Fruit fly (Drosophila melanogaster) whole organism, embryonic: ENCODE data around the gene Eip75B.
A peak's percentile ranks its signal among the peaks of the same experiment; 100 is the strongest.

ENCODE experiments used
- Blimp-1 ChIP-seq: fragments of 200-800 bp; sonication (Bioruptor generic); optimal IDR thresholded peaks from 3 replicates; lab custom pipeline; 2018; ENCODE audit warnings: missing biosample characterization, missing genetic modification characterization, mild to moderate bottlenecking, moderate library complexity, missing genetic modification reagents
- CG10274 ChIP-seq: fragments of 200-800 bp; sonication (Bioruptor generic); optimal IDR thresholded peaks from 3 replicates; lab custom pipeline; 2017; ENCODE audit warnings: missing biosample characterization, mild to moderate bottlenecking, missing genetic modification characterization
- CG12236 ChIP-seq: fragments of 200-800 bp; sonication (Bioruptor generic); optimal IDR thresholded peaks from 2 replicates; lab custom pipeline; 2016; ENCODE audit warnings: missing biosample characterization, missing genetic modification characterization
- CG12769 ChIP-seq: fragments of 200-800 bp; sonication (Bioruptor generic); optimal IDR thresholded peaks from 2 replicates; lab custom pipeline; 2019; ENCODE audit warnings: missing biosample characterization, mild to moderate bottlenecking, missing genetic modification characterization, moderate library complexity
- CG14860 ChIP-seq: fragments of 200-800 bp; sonication (Bioruptor generic); IDR thresholded peaks from 3 replicates; pipeline ENCODE4 v1.3.6; 2022; ENCODE audit warnings: missing biosample characterization, missing genetic modification characterization; ENCODE audit not compliant: partially characterized antibody
- CG16813 ChIP-seq: fragments of 200-800 bp; sonication (Bioruptor generic); IDR thresholded peaks from 3 replicates; pipeline ENCODE4 v1.3.6; 2022; ENCODE audit warnings: missing biosample characterization, missing genetic modification characterization; ENCODE audit not compliant: partially characterized antibody
- CG17328 ChIP-seq: fragments of 200-800 bp; sonication (Bioruptor generic); IDR thresholded peaks from 2 replicates; pipeline ENCODE4 v1.3.6; 2022; ENCODE audit warnings: missing biosample characterization, missing genetic modification characterization
- CG2120 ChIP-seq: fragments of 200-800 bp; sonication (Bioruptor generic); optimal IDR thresholded peaks from 3 replicates; lab custom pipeline; 2016; ENCODE audit warnings: missing biosample characterization, missing genetic modification characterization
- CG3407 ChIP-seq: fragments of 200-800 bp; sonication (Bioruptor generic); optimal IDR thresholded peaks from 2 replicates; lab custom pipeline; 2018; ENCODE audit warnings: missing biosample characterization, mild to moderate bottlenecking, missing genetic modification characterization
- CG3847 ChIP-seq: fragments of 200-800 bp; sonication (Bioruptor generic); IDR thresholded peaks from 2 replicates; pipeline ENCODE4 v1.3.6; 2022; ENCODE audit warnings: missing biosample characterization, missing genetic modification characterization
- CG5180 ChIP-seq: fragments of 200-800 bp; sonication (Bioruptor generic); optimal IDR thresholded peaks from 3 replicates; lab custom pipeline; 2017; ENCODE audit warnings: missing biosample characterization, missing genetic modification characterization, mild to moderate bottlenecking, moderate library complexity, missing genetic modification reagents
- CG6175 ChIP-seq: fragments of 200-800 bp; sonication (Bioruptor generic); IDR thresholded peaks from 3 replicates; pipeline ENCODE4 v1.3.6; 2022; ENCODE audit warnings: missing biosample characterization, missing genetic modification characterization
- CG6272 ChIP-seq: fragments of 200-800 bp; sonication (Bioruptor generic); IDR thresholded peaks from 2 replicates; pipeline ENCODE4 v1.3.6; 2022; ENCODE audit warnings: missing biosample characterization, missing genetic modification characterization
- CG7372 ChIP-seq: fragments of 200-800 bp; sonication (Bioruptor generic); IDR thresholded peaks from 2 replicates; pipeline ENCODE4 v1.3.6; 2022; ENCODE audit warnings: missing biosample characterization, missing genetic modification characterization
- CG7786 ChIP-seq: fragments of 200-800 bp; sonication (Bioruptor generic); optimal IDR thresholded peaks from 2 replicates; lab custom pipeline; 2016; ENCODE audit warnings: missing biosample characterization, missing genetic modification characterization
- CG8478 ChIP-seq: fragments of >200 bp; optimal IDR thresholded peaks from 2 replicates; lab custom pipeline; 2018
- Dref ChIP-seq: fragments of 200-800 bp; sonication (Bioruptor generic); IDR thresholded peaks from 2 replicates; pipeline ENCODE4 v1.3.6; 2022; ENCODE audit warnings: missing biosample characterization, missing genetic modification characterization
- HmgZ ChIP-seq: fragments of 200-800 bp; sonication (Bioruptor generic); optimal IDR thresholded peaks from 2 replicates; lab custom pipeline; 2018; ENCODE audit warnings: missing biosample characterization, mild to moderate bottlenecking, missing genetic modification characterization
- Meics ChIP-seq: fragments of 200-800 bp; sonication (Bioruptor generic); optimal IDR thresholded peaks from 2 replicates; lab custom pipeline; 2017; ENCODE audit warnings: missing biosample characterization, mild to moderate bottlenecking, missing genetic modification characterization
- Spps ChIP-seq: fragments of 200-800 bp; sonication (Bioruptor generic); optimal IDR thresholded peaks from 2 replicates; lab custom pipeline; 2018; ENCODE audit warnings: missing biosample characterization, mild to moderate bottlenecking, missing genetic modification characterization
- Sry-β ChIP-seq: fragments of 200-800 bp; sonication (Bioruptor generic); optimal IDR thresholded peaks from 2 replicates; lab custom pipeline; 2018; ENCODE audit warnings: missing biosample characterization, mild to moderate bottlenecking, missing genetic modification characterization, moderate library complexity
- abd-A ChIP-seq: fragments of 200-800 bp; sonication (Bioruptor generic); optimal IDR thresholded peaks from 3 replicates; lab custom pipeline; 2019; ENCODE audit warnings: missing biosample characterization, mild to moderate bottlenecking, missing genetic modification characterization, moderate library complexity
- br ChIP-seq: fragments of >200 bp; optimal IDR thresholded peaks from 2 replicates; lab custom pipeline; 2017
- crp ChIP-seq, 2 experiments: fragments of 200-800 bp; sonication (Bioruptor generic); optimal IDR thresholded peaks; 2 replicates in 1 of 2; 3 replicates in 1 of 2; lab custom pipeline; 2017; ENCODE audit warnings: missing biosample characterization in 2 of 2, missing genetic modification characterization in 2 of 2, mild to moderate bottlenecking in 1 of 2, moderate library complexity in 1 of 2
- emc ChIP-seq: fragments of 200-800 bp; sonication (Bioruptor generic); optimal IDR thresholded peaks from 2 replicates; lab custom pipeline; 2016; ENCODE audit warnings: missing biosample characterization, missing genetic modification characterization
- ftz-f1 ChIP-seq: fragments of 200-800 bp; sonication (Bioruptor generic); optimal IDR thresholded peaks from 2 replicates; lab custom pipeline; 2016; ENCODE audit warnings: missing biosample characterization, missing genetic modification characterization
- grau ChIP-seq: fragments of 200-800 bp; optimal IDR thresholded peaks from 3 replicates; lab custom pipeline; 2019; ENCODE audit warnings: missing biosample characterization, mild to moderate bottlenecking, missing genetic modification characterization, moderate library complexity
- gro ChIP-seq: fragments of 200-800 bp; sonication (Bioruptor generic); optimal IDR thresholded peaks from 2 replicates; lab custom pipeline; 2016; ENCODE audit warnings: missing biosample characterization, missing genetic modification characterization
- ham ChIP-seq: fragments of 200-800 bp; sonication (Bioruptor generic); IDR thresholded peaks from 2 replicates; pipeline ENCODE4 v1.3.6; 2022; ENCODE audit warnings: missing biosample characterization, missing genetic modification characterization
- inv ChIP-seq: fragments of 200-800 bp; sonication (Bioruptor generic); IDR thresholded peaks from 2 replicates; pipeline ENCODE4 v1.3.6; 2022; ENCODE audit warnings: missing biosample characterization, missing genetic modification characterization; ENCODE audit not compliant: partially characterized antibody
- nerfin-1 ChIP-seq: fragments of 200-800 bp; sonication (Bioruptor generic); optimal IDR thresholded peaks from 3 replicates; lab custom pipeline; 2019; ENCODE audit warnings: missing biosample characterization, mild to moderate bottlenecking, missing genetic modification characterization, moderate library complexity
- nom ChIP-seq: fragments of 200-800 bp; sonication (Bioruptor generic); optimal IDR thresholded peaks from 2 replicates; lab custom pipeline; 2017; ENCODE audit warnings: missing biosample characterization, missing genetic modification characterization, mild to moderate bottlenecking, moderate library complexity, missing genetic modification reagents
- pb ChIP-seq: fragments of 200-800 bp; sonication (Bioruptor generic); optimal IDR thresholded peaks from 3 replicates; lab custom pipeline; 2016; ENCODE audit warnings: missing biosample characterization, missing genetic modification characterization
- rib ChIP-seq: fragments of 200-800 bp; sonication (Bioruptor generic); IDR thresholded peaks from 2 replicates; pipeline ENCODE4 v1.3.6; 2022; ENCODE audit warnings: missing biosample characterization, missing genetic modification characterization
- stc ChIP-seq: fragments of 200-800 bp; sonication (Bioruptor generic); IDR thresholded peaks from 2 replicates; pipeline ENCODE4 v1.3.6; 2022; ENCODE audit warnings: missing biosample characterization, missing genetic modification characterization
- tgo ChIP-seq: fragments of 200-800 bp; sonication (Bioruptor generic); IDR thresholded peaks from 3 replicates; pipeline ENCODE4 v1.3.6; 2022; ENCODE audit warnings: missing biosample characterization, missing genetic modification characterization
- trem ChIP-seq: fragments of 200-800 bp; optimal IDR thresholded peaks from 3 replicates; lab custom pipeline; 2019; ENCODE audit warnings: missing biosample characterization, mild to moderate bottlenecking, missing genetic modification characterization, moderate library complexity
- vfl ChIP-seq: fragments of 200-800 bp; sonication (Bioruptor generic); optimal IDR thresholded peaks from 2 replicates; lab custom pipeline; 2016; ENCODE audit warnings: missing biosample characterization, missing genetic modification characterization
- zfh2 ChIP-seq: fragments of 200-800 bp; sonication (Bioruptor generic); optimal IDR thresholded peaks from 2 replicates; lab custom pipeline; 2016; ENCODE audit warnings: missing biosample characterization, missing genetic modification characterization

Eip75B gene

dm6 chr3L:18046590-18047158 lies 17.8 kb downstream of the Eip75B start (continued):
- TF ChIP-seq tgo (GFP tag; lab: Robert Waterston, UW) (no peak), ham (GFP tag; lab: Robert Waterston, UW) (0 out of 2 replicates have a peak, but pooled peaks have one; percentile 8), grau (tag; lab: Kevin White, UChicago) (no peak), abd-A (no peak), CG6175 (GFP tag; lab: Robert Waterston, UW) (no peak), CG14860 (GFP tag; lab: Robert Waterston, UW) (no peak), ftz-f1 (GFP tag; lab: Kevin White, UChicago) (peak; percentile 81), CG16813 (GFP tag; lab: Robert Waterston, UW) (no peak), Spps (no peak), rib (no peak), CG12769 (peak; percentile 14), CG6272 (no peak), CG10274 (GFP tag; lab: Kevin White, UChicago) (peak; percentile 68), br (lab: Kevin White, UChicago) (no peak), zfh2 (GFP tag; lab: Kevin White, UChicago) (peak; percentile 16), CG2120 (GFP tag; lab: Kevin White, UChicago) (peak; percentile 23), CG3407 (no peak), gro (no peak), stc (GFP tag; lab: Robert Waterston, UW) (no peak), crp (GFP tag; optimal IDR thresholded peaks at IDR 0.05; lab: Kevin White, UChicago) (no peak), CG8478 (lab: Kevin White, UChicago) (no peak)

- TF ChIP-seq CG3847 (no peak), trem (tag; lab: Kevin White, UChicago) (no peak), CG7786 (GFP tag; lab: Kevin White, UChicago) (no peak), HmgZ (tag; lab: Kevin White, UChicago) (no peak), vfl (GFP tag; lab: Kevin White, UChicago) (no peak), CG17328 (no peak), nerfin-1 (tag; lab: Kevin White, UChicago) (no peak), Blimp-1 (GFP tag; lab: Kevin White, UChicago) (peak; percentile 32), emc (no peak), CG7372 (GFP tag; lab: Robert Waterston, UW) (peak; percentile 60), Sry-β (no peak), Meics (GFP tag; lab: Kevin White, UChicago) (no peak), CG5180 (GFP tag; lab: Kevin White, UChicago) (no peak), pb (GFP tag; lab: Kevin White, UChicago) (no peak), inv (GFP tag; lab: Robert Waterston, UW) (0 out of 2 replicates have a peak, but pooled peaks have one; percentile 15), CG12236 (GFP tag; lab: Kevin White, UChicago) (no peak), Dref (GFP tag; lab: Robert Waterston, UW) (no peak), nom (GFP tag; lab: Kevin White, UChicago) (no peak)
These were observed 20.0 kb downstream of the Eip75B start for dm6 chr3L:18044333-18045043.
